Fruit fly (Drosophila melanogaster): ENCODE measurements around the gene Cubn2.

DNA sequence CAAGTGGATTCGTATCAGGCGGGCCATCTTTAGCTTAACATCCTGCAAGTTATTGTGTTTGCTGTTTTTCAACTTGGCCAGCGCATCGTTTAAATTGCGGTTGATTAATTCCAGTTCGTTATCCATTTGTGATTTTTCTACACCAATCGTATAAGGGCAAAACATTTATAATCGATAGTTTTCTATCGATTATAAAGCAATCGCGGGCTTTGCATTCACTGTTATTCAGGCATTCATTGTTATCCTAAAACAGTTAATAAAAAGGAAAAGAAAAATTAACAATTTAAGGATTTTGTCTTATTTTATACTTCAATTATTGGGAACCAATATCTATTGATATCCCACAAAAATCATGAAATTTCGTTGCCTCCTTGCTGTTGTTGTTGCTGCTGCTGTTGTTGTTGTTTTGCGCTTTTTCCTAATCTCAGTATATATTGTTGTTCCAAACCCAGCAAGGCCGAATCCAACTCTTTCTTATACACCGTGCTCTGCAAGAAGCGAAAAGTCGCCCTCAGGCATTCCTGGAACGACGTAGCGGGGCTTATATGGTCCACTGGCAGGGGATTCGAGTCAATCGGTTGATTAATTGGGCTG lies 11.1 kb upstream of the Cubn2 start, which contains the start of gene CG32095:
- TF ChIP-seq h (optimal IDR thresholded peaks at IDR 0.05), result no peak
- no peak for TF ChIP-seq psq (optimal IDR thresholded peaks at IDR 0.05)
